Worm (Caenorhabditis elegans): ENCODE results near the gene D1086.6.
A peak's percentile ranks its signal among the peaks of the same experiment; 100 is the strongest.

Gene D1086.6

ce11 chrV:14083970-14084369 lies 4.4 kb downstream of the D1086.6 start, which contains the start of gene D1086.7:
Gene D1086.7, plus strand, starts transcription at chrV:14084270.
- TF ChIP-seq unc-86 (tag; optimal IDR thresholded peaks at IDR 0.05): no peak
- TF ChIP-seq fkh-10 (GFP tag; optimal IDR thresholded peaks at IDR 0.05): no peak
- TF ChIP-seq gmeb-2 (tag; optimal IDR thresholded peaks at IDR 0.05): no peak
- TF ChIP-seq nfya-1 (tag; optimal IDR thresholded peaks at IDR 0.05): no peak
- no peak for TF ChIP-seq ceh-48 (tag; optimal IDR thresholded peaks at IDR 0.05)
- no peak for TF ChIP-seq ahr-1 (tag; optimal IDR thresholded peaks at IDR 0.05)
- no peak for TF ChIP-seq eyg-1 (tag; optimal IDR thresholded peaks at IDR 0.05)
- no peak for TF ChIP-seq pax-1 (tag; optimal IDR thresholded peaks at IDR 0.05)
- TF ChIP-seq sdc-2 (tag; optimal IDR thresholded peaks at IDR 0.05): no peak
- no peak for TF ChIP-seq tbx-2 (tag; optimal IDR thresholded peaks at IDR 0.05)
- TF ChIP-seq nhr-11 (tag; optimal IDR thresholded peaks at IDR 0.05): no peak
- no peak for TF ChIP-seq ceh-31 (tag; optimal IDR thresholded peaks at IDR 0.05)
- TF ChIP-seq hlh-6 (tag; optimal IDR thresholded peaks at IDR 0.05): no peak
- TF ChIP-seq ceh-34 (tag; optimal IDR thresholded peaks at IDR 0.05): no peak
- TF ChIP-seq ama-1 (optimal IDR thresholded peaks at IDR 0.05): no peak
- no peak for TF ChIP-seq C08G9.2 (tag; optimal IDR thresholded peaks at IDR 0.05)

ce11 chrV:14085589-14085988 lies 6.0 kb downstream of the D1086.6 start, which contains the start of gene D1086.18:
Gene D1086.18, plus strand, starts transcription at chrV:14085889.
- TF ChIP-seq ceh-34 (tag; optimal IDR thresholded peaks at IDR 0.05) (no peak), ama-1 (optimal IDR thresholded peaks at IDR 0.05) (no peak), ceh-45 (GFP tag; IDR thresholded peaks at IDR 0.05) (no peak), hlh-30 (tag; optimal IDR thresholded peaks at IDR 0.05; ENCODE audit: insufficient read depth) (no peak)

ce11 chrV:14088051-14088450 lies 8.4 kb downstream of the D1086.6 start, which contains the start of gene D1086.19:
Gene D1086.19, plus strand, starts transcription at chrV:14088351.
- TF ChIP-seq K02D7.2 (tag; optimal IDR thresholded peaks at IDR 0.05): no peak
- TF ChIP-seq elt-4 (tag; optimal IDR thresholded peaks at IDR 0.05): no peak
- TF ChIP-seq hlh-15 (tag; optimal IDR thresholded peaks at IDR 0.05): no peak
- no peak for TF ChIP-seq C38D4.7 (GFP tag; optimal IDR thresholded peaks at IDR 0.05)
- TF ChIP-seq tbx-7 (tag; optimal IDR thresholded peaks at IDR 0.05): no peak
- no peak for TF ChIP-seq T23F11.4 (GFP tag; optimal IDR thresholded peaks at IDR 0.05)
- no peak for TF ChIP-seq F13H6.1 (tag; optimal IDR thresholded peaks at IDR 0.05)
- TF ChIP-seq ceh-48 (tag; optimal IDR thresholded peaks at IDR 0.05): no peak
- TF ChIP-seq ceh-9 (tag; optimal IDR thresholded peaks at IDR 0.05): no peak
- no peak for TF ChIP-seq nfya-1 (tag; optimal IDR thresholded peaks at IDR 0.05)
- no peak for TF ChIP-seq nhr-11 (tag; optimal IDR thresholded peaks at IDR 0.05)

- TF ChIP-seq ttx-3 (tag; optimal IDR thresholded peaks at IDR 0.05): no peak
- TF ChIP-seq che-1 (tag; optimal IDR thresholded peaks at IDR 0.05): no peak
- no peak for TF ChIP-seq unc-86 (tag; optimal IDR thresholded peaks at IDR 0.05)
- TF ChIP-seq C38D4.7 (GFP tag; optimal IDR thresholded peaks at IDR 0.05): no peak
- TF ChIP-seq ahr-1 (tag; optimal IDR thresholded peaks at IDR 0.05): no peak
- TF ChIP-seq C08G9.2 (tag; optimal IDR thresholded peaks at IDR 0.05): no peak
- TF ChIP-seq sdc-2 (tag; optimal IDR thresholded peaks at IDR 0.05): no peak
- TF ChIP-seq tbx-2 (tag; optimal IDR thresholded peaks at IDR 0.05): no peak
- no peak for TF ChIP-seq hlh-13 (GFP tag; optimal IDR thresholded peaks at IDR 0.05)
- no peak for TF ChIP-seq ceh-30 (tag; optimal IDR thresholded peaks at IDR 0.05)
- no peak for TF ChIP-seq K02D7.2 (tag; optimal IDR thresholded peaks at IDR 0.05)
- no peak for TF ChIP-seq pqm-1 (tag; optimal IDR thresholded peaks at IDR 0.05)
- TF ChIP-seq hlh-6 (tag; optimal IDR thresholded peaks at IDR 0.05): no peak
These were observed 10.8 kb downstream of the D1086.6 start, which contains the start of the genes D1086.5 and him-5 for ce11 chrV:14090309-14090967. Gene D1086.5, minus strand, starts transcription at chrV:14090359. Gene him-5, plus strand, starts transcription at chrV:14090426.

ce11 chrV:14092403-14092802 lies 12.8 kb downstream of the D1086.6 start, which contains the start of gene D1086.3:
Gene D1086.3, plus strand, starts transcription at chrV:14092792.
- no peak for TF ChIP-seq ahr-1 (tag; optimal IDR thresholded peaks at IDR 0.05)
- no peak for TF ChIP-seq syd-9 (tag; optimal IDR thresholded peaks at IDR 0.05)
- peak; percentile 72 for TF ChIP-seq ama-1 (optimal IDR thresholded peaks at IDR 0.05)
- no peak for TF ChIP-seq pag-3 (tag; optimal IDR thresholded peaks at IDR 0.05; ENCODE audit: borderline replicate concordance)

All from whole organism, late embryonic.